Worm (Caenorhabditis elegans) whole organism, L4 larva: ENCODE data around the gene C46F11.5.

ENCODE experiments used
- dmd-8 ChIP-seq: fragments of 200-800 bp; sonication (Bioruptor generic); IDR thresholded peaks from 2 replicates; pipeline ENCODE4 v1.3.6; 2022; ENCODE audit warnings: missing genetic modification characterization, missing compliant biosample characterization
- nhr-77 ChIP-seq: fragments of 150-350 bp; optimal IDR thresholded peaks from 2 replicates; lab custom pipeline; 2014; ENCODE audit warnings: missing biosample characterization, missing genetic modification characterization
- unc-130 ChIP-seq: sonication (generic microtip); optimal IDR thresholded peaks from 2 replicates; lab custom pipeline; 2016; ENCODE audit warnings: missing genetic modification reagents, missing genetic modification characterization, missing compliant biosample characterization
- ztf-11 ChIP-seq: fragments of 150-350 bp; optimal IDR thresholded peaks from 2 replicates; lab custom pipeline; 2014; ENCODE audit warnings: missing biosample characterization, missing genetic modification characterization

DNA sequence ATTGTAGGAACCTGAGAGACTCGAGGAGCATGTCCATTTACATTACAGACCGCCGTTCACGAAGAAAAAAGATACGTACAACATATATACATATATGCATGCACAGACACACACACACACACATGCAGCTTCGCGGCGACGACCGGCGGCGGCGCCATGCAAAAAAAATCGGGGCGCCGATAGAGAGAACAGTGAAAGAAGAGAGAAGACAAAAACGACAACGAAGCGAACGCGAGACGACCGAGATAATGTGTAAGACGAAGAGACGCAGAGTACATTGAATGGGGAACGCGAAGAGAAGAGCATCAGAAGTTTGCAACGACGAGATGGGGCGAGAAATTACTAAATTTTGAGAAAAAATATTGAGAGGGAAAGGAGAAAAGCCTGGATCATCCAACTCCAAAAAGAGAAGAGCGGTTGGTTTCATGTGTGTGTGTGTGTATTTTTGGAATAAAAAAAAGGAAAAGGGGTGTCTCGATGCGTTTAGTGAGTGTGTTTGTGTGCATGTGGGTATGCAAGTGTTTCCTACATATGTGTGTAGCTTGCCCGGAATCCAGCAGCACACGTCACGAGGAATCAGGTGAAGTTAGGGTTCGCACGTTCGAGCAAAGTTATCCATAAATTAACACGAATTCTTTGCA is 37.7 kb downstream of the C46F11.5 start:
- TF ChIP-seq nhr-77 (no peak), dmd-8 (no peak), ztf-11 (no peak), unc-130 (GFP tag; lab: Kevin White, UChicago) (no peak)
